Fruit fly (Drosophila melanogaster) whole organism, embryonic: ENCODE data around the gene CG14102.

ENCODE experiments used
- Aef1 ChIP-seq: fragments of 200-800 bp; sonication (Bioruptor generic); IDR thresholded peaks from 3 replicates; pipeline ENCODE4 v1.3.6; 2022; ENCODE audit warnings: missing biosample characterization, missing genetic modification characterization
- Bgb ChIP-seq: fragments of 200-800 bp; sonication (Bioruptor generic); IDR thresholded peaks from 2 replicates; pipeline ENCODE4 v1.3.6; 2022; ENCODE audit warnings: missing biosample characterization, missing genetic modification characterization; ENCODE audit not compliant: partially characterized antibody
- CG13123 ChIP-seq: fragments of 200-800 bp; sonication (Bioruptor generic); optimal IDR thresholded peaks from 2 replicates; lab custom pipeline; 2016; ENCODE audit warnings: missing biosample characterization, missing genetic modification characterization
- CG13287 ChIP-seq: fragments of 200-800 bp; sonication (Bioruptor generic); IDR thresholded peaks from 2 replicates; pipeline ENCODE4 v1.3.6; 2022; ENCODE audit warnings: missing biosample characterization, missing genetic modification characterization; ENCODE audit not compliant: partially characterized antibody
- CG14710 ChIP-seq: fragments of 200-800 bp; sonication (Bioruptor generic); optimal IDR thresholded peaks from 3 replicates; lab custom pipeline; 2019; ENCODE audit warnings: missing biosample characterization, mild to moderate bottlenecking, missing genetic modification characterization, moderate library complexity
- CG14860 ChIP-seq: fragments of 200-800 bp; sonication (Bioruptor generic); IDR thresholded peaks from 3 replicates; pipeline ENCODE4 v1.3.6; 2022; ENCODE audit warnings: missing biosample characterization, missing genetic modification characterization; ENCODE audit not compliant: partially characterized antibody
- CG1529 ChIP-seq: fragments of 200-800 bp; sonication (Bioruptor generic); optimal IDR thresholded peaks from 3 replicates; lab custom pipeline; 2018; ENCODE audit warnings: missing biosample characterization, missing genetic modification characterization
- CG15479 ChIP-seq: fragments of 200-800 bp; sonication (Bioruptor generic); optimal IDR thresholded peaks from 3 replicates; lab custom pipeline; 2019; ENCODE audit warnings: missing biosample characterization, mild to moderate bottlenecking, missing genetic modification characterization, moderate library complexity
- CG16813 ChIP-seq: fragments of 200-800 bp; sonication (Bioruptor generic); IDR thresholded peaks from 3 replicates; pipeline ENCODE4 v1.3.6; 2022; ENCODE audit warnings: missing biosample characterization, missing genetic modification characterization; ENCODE audit not compliant: partially characterized antibody
- CG18764 ChIP-seq: fragments of 200-800 bp; sonication (Bioruptor generic); optimal IDR thresholded peaks from 3 replicates; lab custom pipeline; 2016; ENCODE audit warnings: missing biosample characterization, missing genetic modification characterization
- CG2199 ChIP-seq: fragments of 200-800 bp; sonication (Bioruptor generic); IDR thresholded peaks from 3 replicates; pipeline ENCODE4 v1.3.6; 2022; ENCODE audit warnings: missing biosample characterization, missing genetic modification characterization
- CG34224 ChIP-seq: fragments of 200-800 bp; sonication (Bioruptor generic); IDR thresholded peaks from 3 replicates; pipeline ENCODE4 v1.3.6; 2022; ENCODE audit warnings: missing biosample characterization, missing genetic modification characterization; ENCODE audit not compliant: partially characterized antibody
- CG42726 ChIP-seq: fragments of 200-800 bp; sonication (Bioruptor generic); IDR thresholded peaks from 2 replicates; pipeline ENCODE4 v1.3.6; 2022; ENCODE audit warnings: missing biosample characterization, missing genetic modification characterization; ENCODE audit not compliant: partially characterized antibody
- CG4328 ChIP-seq: fragments of 200-800 bp; sonication (Bioruptor generic); optimal IDR thresholded peaks from 3 replicates; lab custom pipeline; 2017; ENCODE audit warnings: missing biosample characterization, missing genetic modification reagents, missing genetic modification characterization
- CG4360 ChIP-seq: fragments of 200-800 bp; sonication (Bioruptor generic); IDR thresholded peaks from 2 replicates; pipeline ENCODE4 v1.3.6; 2022; ENCODE audit warnings: missing biosample characterization, missing genetic modification characterization
- CG4404 ChIP-seq: fragments of 200-800 bp; sonication (Bioruptor generic); IDR thresholded peaks from 2 replicates; pipeline ENCODE4 v1.3.6; 2022; ENCODE audit warnings: missing biosample characterization, missing genetic modification characterization
- CG4424 ChIP-seq: fragments of 200-800 bp; sonication (Bioruptor generic); optimal IDR thresholded peaks from 3 replicates; lab custom pipeline; 2016; ENCODE audit warnings: missing biosample characterization, missing genetic modification characterization
- CG5245 ChIP-seq: fragments of 200-800 bp; sonication (Bioruptor generic); optimal IDR thresholded peaks from 3 replicates; lab custom pipeline; 2016; ENCODE audit warnings: missing biosample characterization, missing genetic modification characterization
- CG6254 ChIP-seq: fragments of 200-800 bp; sonication (Bioruptor generic); optimal IDR thresholded peaks from 3 replicates; lab custom pipeline; 2017; ENCODE audit warnings: mild to moderate bottlenecking, missing biosample characterization, missing genetic modification reagents, missing genetic modification characterization
- CG8944 ChIP-seq: fragments of 200-800 bp; sonication (Bioruptor generic); optimal IDR thresholded peaks from 3 replicates; lab custom pipeline; 2016; ENCODE audit warnings: missing biosample characterization, missing genetic modification characterization
- Dek ChIP-seq: fragments of 200-800 bp; sonication (Bioruptor generic); optimal IDR thresholded peaks from 3 replicates; lab custom pipeline; 2019; ENCODE audit warnings: missing biosample characterization, mild to moderate bottlenecking, missing genetic modification characterization, moderate library complexity
- Elba2 ChIP-seq: fragments of 200-800 bp; sonication (Bioruptor generic); optimal IDR thresholded peaks from 3 replicates; lab custom pipeline; 2016; ENCODE audit warnings: missing biosample characterization, missing genetic modification characterization
- Hr39 ChIP-seq: fragments of >200 bp; optimal IDR thresholded peaks from 2 replicates; lab custom pipeline; 2017
- MBD-R2 ChIP-seq: fragments of 200-800 bp; sonication (Bioruptor generic); IDR thresholded peaks from 2 replicates; pipeline ENCODE4 v1.3.6; 2022; ENCODE audit warnings: missing biosample characterization, missing genetic modification characterization
- MESR4 ChIP-seq: fragments of 200-800 bp; sonication (Bioruptor generic); optimal IDR thresholded peaks from 2 replicates; lab custom pipeline; 2018; ENCODE audit warnings: missing biosample characterization, mild to moderate bottlenecking, missing genetic modification characterization, moderate library complexity
- Mes4 ChIP-seq: fragments of 200-800 bp; sonication (Bioruptor generic); optimal IDR thresholded peaks from 2 replicates; lab custom pipeline; 2016; ENCODE audit warnings: missing biosample characterization, missing genetic modification characterization
- Myb ChIP-seq: fragments of 200-800 bp; sonication (Bioruptor generic); optimal IDR thresholded peaks from 2 replicates; lab custom pipeline; 2016; ENCODE audit warnings: missing biosample characterization, missing genetic modification characterization
- Pdp1 ChIP-seq, 2 experiments: fragments of 200-800 bp; sonication (Bioruptor generic); optimal IDR thresholded peaks; 3 replicates each; lab custom pipeline; 2016; ENCODE audit warnings: missing biosample characterization in 2 of 2, missing genetic modification characterization in 2 of 2, mild to moderate bottlenecking in 1 of 2, moderate library complexity in 1 of 2
- Sry-δ ChIP-seq: fragments of 200-800 bp; sonication (Bioruptor generic); optimal IDR thresholded peaks from 2 replicates; lab custom pipeline; 2016; ENCODE audit warnings: missing biosample characterization, missing genetic modification characterization
- az2 ChIP-seq: fragments of 200-800 bp; sonication (Bioruptor generic); optimal IDR thresholded peaks from 3 replicates; lab custom pipeline; 2016; ENCODE audit warnings: missing biosample characterization, missing genetic modification characterization
- chinmo ChIP-seq: fragments of 200-800 bp; sonication (Bioruptor generic); IDR thresholded peaks from 4 replicates; pipeline ENCODE4 v1.3.6; 2022; ENCODE audit warnings: missing biosample characterization, missing genetic modification characterization; ENCODE audit not compliant: partially characterized antibody
- chm ChIP-seq: fragments of 200-800 bp; sonication (Bioruptor generic); IDR thresholded peaks from 2 replicates; pipeline ENCODE4 v1.3.6; 2022; ENCODE audit warnings: missing biosample characterization, missing genetic modification characterization
- dan ChIP-seq: fragments of 200-800 bp; sonication (Bioruptor generic); IDR thresholded peaks from 2 replicates; pipeline ENCODE4 v1.3.6; 2022; ENCODE audit warnings: missing biosample characterization, missing genetic modification characterization
- fru ChIP-seq: fragments of >200 bp; optimal IDR thresholded peaks from 2 replicates; lab custom pipeline; 2017
- fu2 ChIP-seq: fragments of 200-800 bp; sonication (Bioruptor generic); optimal IDR thresholded peaks from 2 replicates; lab custom pipeline; 2016; ENCODE audit warnings: missing biosample characterization, missing genetic modification characterization
- gce ChIP-seq: fragments of 200-800 bp; sonication (Bioruptor generic); IDR thresholded peaks from 3 replicates; pipeline ENCODE4 v1.3.6; 2022; ENCODE audit warnings: missing biosample characterization, missing genetic modification characterization
- grau ChIP-seq: fragments of 200-800 bp; optimal IDR thresholded peaks from 3 replicates; lab custom pipeline; 2019; ENCODE audit warnings: missing biosample characterization, mild to moderate bottlenecking, missing genetic modification characterization, moderate library complexity
- gsb-n ChIP-seq: fragments of 200-800 bp; sonication (Bioruptor generic); optimal IDR thresholded peaks from 3 replicates; lab custom pipeline; 2018; ENCODE audit warnings: missing biosample characterization, mild to moderate bottlenecking, missing genetic modification characterization
- hb ChIP-seq: fragments of 200-800 bp; sonication (Bioruptor generic); IDR thresholded peaks from 3 replicates; pipeline ENCODE4 v1.3.6; 2022; ENCODE audit warnings: missing biosample characterization, missing genetic modification characterization; ENCODE audit not compliant: partially characterized antibody
- inv ChIP-seq: fragments of 200-800 bp; sonication (Bioruptor generic); IDR thresholded peaks from 2 replicates; pipeline ENCODE4 v1.3.6; 2022; ENCODE audit warnings: missing biosample characterization, missing genetic modification characterization; ENCODE audit not compliant: partially characterized antibody
- ken ChIP-seq: fragments of 200-800 bp; sonication (Bioruptor generic); IDR thresholded peaks from 3 replicates; pipeline ENCODE4 v1.3.6; 2022; ENCODE audit warnings: missing biosample characterization, missing genetic modification characterization
- lov ChIP-seq, 2 experiments: fragments of 200-800 bp in 1 of 2; fragments of >200 bp in 1 of 2; sonication (Bioruptor generic) in 1 of 2; IDR thresholded peaks in 1 of 2; optimal IDR thresholded peaks in 1 of 2; 2 replicates in 1 of 2; 3 replicates in 1 of 2; pipeline versions ENCODE4 v1.3.6 to Lab custom; 2017 to 2022; ENCODE audit warnings: missing biosample characterization in 1 of 2, missing genetic modification characterization in 1 of 2
- maf-S ChIP-seq: fragments of 200-800 bp; sonication (Bioruptor generic); optimal IDR thresholded peaks from 2 replicates; lab custom pipeline; 2016; ENCODE audit warnings: missing biosample characterization, missing genetic modification characterization
- mirr ChIP-seq: fragments of 200-800 bp; sonication (Bioruptor generic); optimal IDR thresholded peaks from 3 replicates; lab custom pipeline; 2018; ENCODE audit warnings: missing biosample characterization, mild to moderate bottlenecking, missing genetic modification characterization
- pita ChIP-seq: fragments of 200-800 bp; sonication (Bioruptor generic); optimal IDR thresholded peaks from 2 replicates; lab custom pipeline; 2017; ENCODE audit warnings: missing biosample characterization, mild to moderate bottlenecking, missing genetic modification characterization
- sc ChIP-seq, 3 experiments: fragments of >200 bp in 2 of 3; fragments of 200-800 bp in 1 of 3; sonication (Bioruptor generic) in 1 of 3; optimal IDR thresholded peaks; 2 replicates in 2 of 3; 3 replicates in 1 of 3; lab custom pipeline; 2017; ENCODE audit warnings: mild to moderate bottlenecking in 1 of 3, missing biosample characterization in 1 of 3, missing genetic modification characterization in 1 of 3, missing genetic modification reagents in 1 of 3
- slou ChIP-seq: fragments of 200-800 bp; sonication (Bioruptor generic); optimal IDR thresholded peaks from 3 replicates; lab custom pipeline; 2016; ENCODE audit warnings: missing biosample characterization, missing genetic modification characterization
- tna ChIP-seq: fragments of 200-800 bp; sonication (Bioruptor generic); IDR thresholded peaks from 2 replicates; pipeline ENCODE4 v1.3.6; 2022; ENCODE audit warnings: missing biosample characterization, missing genetic modification characterization; ENCODE audit not compliant: partially characterized antibody
- vnd ChIP-seq: fragments of 200-800 bp; sonication (Bioruptor generic); IDR thresholded peaks from 3 replicates; pipeline ENCODE4 v1.3.6; 2022; ENCODE audit warnings: missing biosample characterization, missing genetic modification characterization; ENCODE audit not compliant: partially characterized antibody

CG14102 gene

DNA sequence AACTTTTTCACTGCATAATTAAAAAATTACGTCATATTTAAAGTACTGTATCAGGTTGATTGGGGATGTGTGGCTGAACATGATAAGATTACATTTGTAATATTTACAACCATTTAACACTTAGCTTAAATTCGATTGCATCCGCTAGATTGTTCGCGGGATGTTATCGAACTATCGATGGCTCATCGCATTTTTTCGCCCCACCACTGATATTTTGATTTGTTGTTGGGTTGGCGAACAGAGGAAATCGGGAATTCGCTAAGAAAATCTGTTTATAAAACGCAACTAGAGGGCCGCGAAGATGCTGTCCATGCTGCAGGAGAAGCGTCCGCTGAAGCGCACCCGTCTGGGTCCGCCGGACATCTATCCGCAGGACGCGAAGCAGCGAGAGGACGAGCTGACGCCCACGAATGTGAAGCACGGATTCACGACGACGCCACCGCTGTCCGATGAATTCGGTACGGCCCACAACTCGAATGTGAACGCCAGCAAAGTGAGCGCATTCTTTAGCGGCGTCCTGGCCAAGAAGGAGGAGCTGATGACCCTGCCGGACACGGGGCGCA lies 35.4 kb upstream of the CG14102 start, which contains the start of gene kto (continued):
- peak; percentile 78 for TF ChIP-seq vnd (GFP tag; lab: Robert Waterston, UW)
- no peak for TF ChIP-seq fru (lab: Kevin White, UChicago)
- no peak for TF ChIP-seq CG4424
- peak; percentile 87 for TF ChIP-seq tna (GFP tag; lab: Robert Waterston, UW)
- TF ChIP-seq ken, result no peak
- no peak for TF ChIP-seq grau (tag; lab: Kevin White, UChicago)
- no peak for TF ChIP-seq chm (GFP tag; lab: Robert Waterston, UW)
- peak; percentile 88 for TF ChIP-seq Bgb (GFP tag; lab: Robert Waterston, UW)
- TF ChIP-seq CG42726 (GFP tag; lab: Robert Waterston, UW), result peak; percentile 28; the same call in 1 of the 2 replicates
- no peak for TF ChIP-seq gce
- TF ChIP-seq fu2 (GFP tag; lab: Kevin White, UChicago), result no peak
- peak; percentile 76 for TF ChIP-seq CG4360 (GFP tag; lab: Robert Waterston, UW)
- no peak for TF ChIP-seq CG4404 (GFP tag; lab: Robert Waterston, UW)
- TF ChIP-seq CG5245 (GFP tag; lab: Kevin White, UChicago), result no peak
- TF ChIP-seq Hr39 (lab: Kevin White, UChicago), result no peak
- no peak for TF ChIP-seq CG1529
- no peak for TF ChIP-seq Mes4 (GFP tag; lab: Kevin White, UChicago)
- no peak for TF ChIP-seq slou
- TF ChIP-seq CG16813 (GFP tag; lab: Robert Waterston, UW), result peak; percentile 81
- TF ChIP-seq CG2199 (GFP tag; lab: Robert Waterston, UW), result no peak
- TF ChIP-seq CG4328 (GFP tag; lab: Kevin White, UChicago), result no peak
- no peak for TF ChIP-seq Dek (tag; lab: Kevin White, UChicago)
- no peak for TF ChIP-seq CG6254 (GFP tag; lab: Kevin White, UChicago)
- peak; percentile 97 for TF ChIP-seq CG13287
- no peak for TF ChIP-seq Myb (GFP tag; lab: Kevin White, UChicago)
- TF ChIP-seq CG34224 (GFP tag; lab: Robert Waterston, UW), result peak; percentile 95
- TF ChIP-seq CG8944 (GFP tag; lab: Kevin White, UChicago), result no peak
- TF ChIP-seq Sry-δ (GFP tag; lab: Kevin White, UChicago), result peak; percentile 91
- no peak for TF ChIP-seq Pdp1 (GFP tag; optimal IDR thresholded peaks at IDR 0.05; lab: Kevin White, UChicago)
- TF ChIP-seq inv (GFP tag; lab: Robert Waterston, UW), result peak; percentile 69
- TF ChIP-seq MBD-R2 (GFP tag; lab: Robert Waterston, UW), result peak; percentile 69
- TF ChIP-seq lov (optimal IDR thresholded peaks at IDR 0.05; lab: Kevin White, UChicago), result no peak
- no peak for TF ChIP-seq lov (GFP tag; IDR thresholded peaks at IDR 0.05; lab: Robert Waterston, UW)
- peak; percentile 79 for TF ChIP-seq CG14860 (GFP tag; lab: Robert Waterston, UW)
- TF ChIP-seq CG15479 (GFP tag; lab: Kevin White, UChicago), result no peak
- TF ChIP-seq CG13123, result no peak
- TF ChIP-seq hb, result peak; percentile 73; the same call in 2 of the 3 replicates
- TF ChIP-seq CG14710 (tag; lab: Kevin White, UChicago), result peak; percentile 10
- TF ChIP-seq dan (GFP tag; lab: Robert Waterston, UW), result no peak
- TF ChIP-seq CG18764 (GFP tag; lab: Kevin White, UChicago), result no peak
- TF ChIP-seq Elba2 (GFP tag; lab: Kevin White, UChicago), result peak; percentile 20
- peak; percentile 57 for TF ChIP-seq mirr (GFP tag; lab: Kevin White, UChicago)
- TF ChIP-seq az2 (GFP tag; lab: Kevin White, UChicago), result no peak
- no peak for TF ChIP-seq gsb-n
- TF ChIP-seq sc (optimal IDR thresholded peaks at IDR 0.05; lab: Kevin White, UChicago), result no peak
- no peak for TF ChIP-seq sc (GFP tag; optimal IDR thresholded peaks at IDR 0.05; lab: Kevin White, UChicago)
- no peak for TF ChIP-seq pita (GFP tag; lab: Kevin White, UChicago)
- peak; percentile 68 for TF ChIP-seq Aef1 (GFP tag; lab: Robert Waterston, UW)
- no peak for TF ChIP-seq maf-S
- TF ChIP-seq MESR4 (GFP tag; lab: Kevin White, UChicago), result peak; percentile 81
- TF ChIP-seq chinmo, result peak; percentile 94
